Fruit fly (Drosophila melanogaster): ENCODE measurements around the gene CG7963.

DNA sequence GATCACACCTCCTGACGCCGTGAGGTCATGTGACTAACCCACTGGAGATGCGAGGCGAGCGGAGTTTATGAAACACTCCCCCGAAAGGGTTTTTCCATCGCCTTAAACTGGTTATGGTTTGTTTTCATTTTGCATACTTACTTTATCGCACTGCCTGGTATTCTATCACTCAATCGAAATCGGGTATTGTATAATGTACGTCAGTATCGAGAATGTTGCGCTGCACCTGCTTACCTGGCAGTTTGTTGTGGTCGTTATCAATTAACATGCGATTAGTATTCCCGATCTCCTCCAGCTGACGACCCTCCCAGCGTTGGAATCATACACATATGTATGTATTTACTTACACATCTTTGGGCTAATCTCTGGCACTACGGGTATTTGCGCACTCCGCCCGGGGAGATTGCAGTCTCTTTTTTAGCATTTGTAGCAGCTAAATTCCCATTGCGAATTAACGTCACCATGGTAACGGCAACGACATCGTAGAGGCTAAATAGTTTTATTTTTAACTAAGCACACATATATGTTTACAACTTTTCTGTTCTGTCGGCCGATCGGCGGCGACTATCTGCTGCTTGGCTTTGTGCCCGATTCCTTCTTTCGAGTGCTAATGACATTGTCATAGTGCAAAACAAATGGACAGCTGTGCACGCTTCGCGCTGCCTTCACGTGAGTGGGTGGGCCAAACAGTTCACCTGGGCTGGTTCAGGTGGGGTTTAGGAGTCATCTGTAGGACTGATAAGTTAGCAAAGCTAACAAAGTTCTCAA lies 9.5 kb upstream of the CG7963 start:
- TF ChIP-seq Crg-1 (GFP tag; optimal IDR thresholded peaks at IDR 0.05) (no peak), kay (GFP tag; ENCODE audit: borderline replicate concordance) (peak; percentile 92), CG11617 (GFP tag; optimal IDR thresholded peaks at IDR 0.05) (no peak), pad (GFP tag; optimal IDR thresholded peaks at IDR 0.05) (no peak)

All from whole organism, adult.